Worm (Caenorhabditis elegans) whole organism, L4 larva: Measurements from ENCODE around the gene F23H11.2.

Source experiments
- nhr-11 ChIP-seq: fragments of 150-350 bp; optimal IDR thresholded peaks from 2 replicates; lab custom pipeline; 2014; ENCODE audit warnings: missing biosample characterization, missing genetic modification characterization
- pha-4 ChIP-seq, 2 experiments: fragments of 150-350 bp in 1 of 2; fragments of 200-800 bp in 1 of 2; sonication (Bioruptor generic) in 1 of 2; IDR thresholded peaks in 1 of 2; optimal IDR thresholded peaks in 1 of 2; 2 replicates each; pipeline versions ENCODE4 v1.3.6 to Lab custom; 2014 to 2022; ENCODE audit warnings: missing genetic modification characterization in 2 of 2, missing genetic modification reagents in 2 of 2, missing biosample characterization in 1 of 2, missing compliant biosample characterization in 1 of 2

- TF ChIP-seq pha-4 (GFP tag; IDR thresholded peaks at IDR 0.05; lab: Robert Waterston, UW) (no peak), pha-4 (tag; optimal IDR thresholded peaks at IDR 0.05; lab: Kevin White, UChicago) (no peak), nhr-11 (no peak)
Observed at ce11 chrIII:938569-938968, 43.0 kb downstream of the F23H11.2 start, which contains the start of gene fbxa-22.
